Worm (Caenorhabditis elegans): Measurements from ENCODE around the gene T28D6.4.

The T28D6.4 gene

ce11 chrIII:11341466-11341865 is 18.8 kb upstream of the T28D6.4 start:
- no peak for TF ChIP-seq ham-2 (GFP tag; optimal IDR thresholded peaks at IDR 0.05)
- TF ChIP-seq mep-1 (tag; optimal IDR thresholded peaks at IDR 0.05) = no peak
- TF ChIP-seq lin-13 (tag; optimal IDR thresholded peaks at IDR 0.05) = no peak
- TF ChIP-seq hlh-1 (tag; optimal IDR thresholded peaks at IDR 0.05) = no peak

ce11 chrIII:11343041-11343440 is 17.2 kb upstream of the T28D6.4 start, which contains the start of the genes T28D6.6 and pen-2:
Gene T28D6.6 (minus strand): TSS chrIII:11343108.
Gene pen-2 (plus strand): TSS chrIII:11343322.
- no peak for TF ChIP-seq nhr-12 (tag; optimal IDR thresholded peaks at IDR 0.05)
- no peak for TF ChIP-seq unc-39 (tag; optimal IDR thresholded peaks at IDR 0.05)
- TF ChIP-seq nhr-237 (tag; optimal IDR thresholded peaks at IDR 0.05) = no peak
- no peak for TF ChIP-seq drap-1 (GFP tag; optimal IDR thresholded peaks at IDR 0.05)
- TF ChIP-seq hlh-1 (tag; optimal IDR thresholded peaks at IDR 0.05) = no peak
- TF ChIP-seq unc-62 (GFP tag; optimal IDR thresholded peaks at IDR 0.05) = no peak
- TF ChIP-seq blmp-1 (tag; optimal IDR thresholded peaks at IDR 0.05) = no peak
- TF ChIP-seq bed-3 (GFP tag; optimal IDR thresholded peaks at IDR 0.05) = no peak
- TF ChIP-seq mep-1 (tag; optimal IDR thresholded peaks at IDR 0.05) = no peak
- TF ChIP-seq mab-5 (tag; optimal IDR thresholded peaks at IDR 0.05) = no peak
- no peak for TF ChIP-seq ztf-11 (tag; optimal IDR thresholded peaks at IDR 0.05)
- TF ChIP-seq unc-120 (tag; optimal IDR thresholded peaks at IDR 0.05; ENCODE audit: poor library complexity, severe bottlenecking) = peak; percentile 31
- no peak for TF ChIP-seq ceh-39 (tag; optimal IDR thresholded peaks at IDR 0.05)
- TF ChIP-seq ces-1 (GFP tag; optimal IDR thresholded peaks at IDR 0.05) = peak; percentile 74
- no peak for TF ChIP-seq mls-2 (tag; optimal IDR thresholded peaks at IDR 0.05)
- no peak for TF ChIP-seq sem-2 (GFP tag; optimal IDR thresholded peaks at IDR 0.05)
- TF ChIP-seq nhr-28 (tag; optimal IDR thresholded peaks at IDR 0.05) = no peak
- TF ChIP-seq sptf-1 (tag; optimal IDR thresholded peaks at IDR 0.05) = no peak

- TF ChIP-seq nhr-237 (tag; optimal IDR thresholded peaks at IDR 0.05) = no peak
- TF ChIP-seq mls-2 (tag; optimal IDR thresholded peaks at IDR 0.05) = no peak
- no peak for TF ChIP-seq sem-2 (GFP tag; optimal IDR thresholded peaks at IDR 0.05)
- TF ChIP-seq nhr-12 (tag; optimal IDR thresholded peaks at IDR 0.05) = no peak
- TF ChIP-seq ztf-11 (tag; optimal IDR thresholded peaks at IDR 0.05) = no peak
- no peak for TF ChIP-seq ceh-43 (GFP tag; optimal IDR thresholded peaks at IDR 0.05)
- TF ChIP-seq pha-4 (tag; optimal IDR thresholded peaks at IDR 0.05) = no peak
- no peak for TF ChIP-seq flh-1 (GFP tag; optimal IDR thresholded peaks at IDR 0.05)
- no peak for TF ChIP-seq bed-3 (GFP tag; optimal IDR thresholded peaks at IDR 0.05)
- no peak for TF ChIP-seq lsy-2 (tag; optimal IDR thresholded peaks at IDR 0.05)
These were observed 16.1 kb upstream of the T28D6.4 start for ce11 chrIII:11344125-11344524.

ce11 chrIII:11346383-11346782 is 13.9 kb upstream of the T28D6.4 start, which contains the start of gene T28D6.7:
Gene T28D6.7 (minus strand): TSS chrIII:11346483.
- TF ChIP-seq lsy-2 (tag; optimal IDR thresholded peaks at IDR 0.05) (no peak), snpc-4 (tag; optimal IDR thresholded peaks at IDR 0.05) (no peak)

ce11 chrIII:11350107-11350826 is 10.0 kb upstream of the T28D6.4 start:
- peak; percentile 98 for TF ChIP-seq zip-8 (tag; optimal IDR thresholded peaks at IDR 0.05)
- no peak for TF ChIP-seq ceh-43 (GFP tag; optimal IDR thresholded peaks at IDR 0.05)

ce11 chrIII:11352840-11353239 is 7.4 kb upstream of the T28D6.4 start:
- TF ChIP-seq ceh-83 (GFP tag; optimal IDR thresholded peaks at IDR 0.05) (no peak), hlh-1 (tag; optimal IDR thresholded peaks at IDR 0.05) (peak; percentile 26), unc-62 (GFP tag; optimal IDR thresholded peaks at IDR 0.05) (no peak), sptf-1 (tag; optimal IDR thresholded peaks at IDR 0.05) (peak; percentile 48), mls-2 (tag; optimal IDR thresholded peaks at IDR 0.05) (no peak), nhr-28 (tag; optimal IDR thresholded peaks at IDR 0.05) (no peak), nhr-12 (tag; optimal IDR thresholded peaks at IDR 0.05) (no peak), mep-1 (tag; optimal IDR thresholded peaks at IDR 0.05) (no peak)

ce11 chrIII:11353499-11353898 is 6.8 kb upstream of the T28D6.4 start:
- TF ChIP-seq ces-1 (GFP tag; optimal IDR thresholded peaks at IDR 0.05) (peak; percentile 97), pha-4 (tag; optimal IDR thresholded peaks at IDR 0.05) (no peak), drap-1 (GFP tag; optimal IDR thresholded peaks at IDR 0.05) (peak; percentile 3), cnd-1 (tag; optimal IDR thresholded peaks at IDR 0.05) (no peak)
